Fruit fly (Drosophila melanogaster) whole organism, prepupa: ENCODE measurements around the gene CG14434.

Experiments used
- Blimp-1 ChIP-seq: fragments of 200-800 bp; sonication (Bioruptor generic); optimal IDR thresholded peaks from 3 replicates; lab custom pipeline; 2017; ENCODE audit warnings: missing biosample characterization, missing genetic modification characterization, mild to moderate bottlenecking, moderate library complexity, missing genetic modification reagents
- CG10669 ChIP-seq: fragments of 200-800 bp; sonication (Bioruptor generic); optimal IDR thresholded peaks from 3 replicates; lab custom pipeline; 2018; ENCODE audit warnings: missing biosample characterization, mild to moderate bottlenecking, missing genetic modification characterization, moderate library complexity
- CG11294 ChIP-seq: fragments of 200-800 bp; sonication (Bioruptor generic); IDR thresholded peaks from 2 replicates; pipeline ENCODE4 v1.3.6; 2022; ENCODE audit warnings: missing biosample characterization, missing genetic modification characterization
- CG11762 ChIP-seq: fragments of 200-800 bp; sonication (Bioruptor generic); optimal IDR thresholded peaks from 3 replicates; lab custom pipeline; 2016; ENCODE audit warnings: missing biosample characterization, missing genetic modification characterization; ENCODE audit not compliant: insufficient read depth
- CG11902 ChIP-seq: fragments of 200-800 bp; sonication (Bioruptor generic); optimal IDR thresholded peaks from 3 replicates; lab custom pipeline; 2016; ENCODE audit warnings: missing biosample characterization, missing genetic modification characterization
- CG1621 ChIP-seq: fragments of 200-800 bp; sonication (Bioruptor generic); optimal IDR thresholded peaks from 3 replicates; lab custom pipeline; 2018; ENCODE audit warnings: missing biosample characterization, mild to moderate bottlenecking, missing genetic modification characterization
- CG3032 ChIP-seq: fragments of 200-800 bp; optimal IDR thresholded peaks from 2 replicates; lab custom pipeline; 2019; ENCODE audit warnings: missing biosample characterization, mild to moderate bottlenecking, missing genetic modification characterization, moderate library complexity
- CG31627 ChIP-seq: fragments of 200-800 bp; sonication (Bioruptor generic); optimal IDR thresholded peaks from 3 replicates; lab custom pipeline; 2016; ENCODE audit warnings: missing biosample characterization, missing genetic modification characterization
- CG34406 ChIP-seq: fragments of 200-800 bp; sonication (Bioruptor generic); optimal IDR thresholded peaks from 3 replicates; lab custom pipeline; 2016; ENCODE audit warnings: missing biosample characterization, missing genetic modification characterization
- CG3919 ChIP-seq: fragments of 200-800 bp; sonication (Bioruptor generic); optimal IDR thresholded peaks from 3 replicates; lab custom pipeline; 2016; ENCODE audit warnings: missing biosample characterization, missing genetic modification characterization
- CG4318 ChIP-seq: fragments of 200-800 bp; sonication (Bioruptor generic); optimal IDR thresholded peaks from 3 replicates; lab custom pipeline; 2017; ENCODE audit warnings: missing biosample characterization, mild to moderate bottlenecking, missing genetic modification characterization
- CG6163 ChIP-seq: fragments of 200-800 bp; sonication (Bioruptor generic); IDR thresholded peaks from 3 replicates; pipeline ENCODE4 v1.3.6; 2022; ENCODE audit warnings: missing biosample characterization, missing genetic modification characterization
- CG6276 ChIP-seq: fragments of 200-800 bp; sonication (Bioruptor generic); optimal IDR thresholded peaks from 2 replicates; lab custom pipeline; 2017; ENCODE audit warnings: missing biosample characterization, mild to moderate bottlenecking, missing genetic modification characterization
- CG6792 ChIP-seq: fragments of 200-800 bp; sonication (Bioruptor generic); optimal IDR thresholded peaks from 3 replicates; lab custom pipeline; 2016; ENCODE audit warnings: missing biosample characterization, missing genetic modification characterization
- CG6808 ChIP-seq: fragments of 200-800 bp; sonication (Bioruptor generic); optimal IDR thresholded peaks from 3 replicates; lab custom pipeline; 2017; ENCODE audit warnings: missing biosample characterization, missing genetic modification characterization, mild to moderate bottlenecking, moderate library complexity, missing genetic modification reagents
- CG7368 ChIP-seq: fragments of 200-800 bp; sonication (Bioruptor generic); optimal IDR thresholded peaks from 3 replicates; lab custom pipeline; 2016; ENCODE audit warnings: missing biosample characterization, missing genetic modification characterization
- CG8119 ChIP-seq: fragments of 200-800 bp; sonication (Bioruptor generic); IDR thresholded peaks from 3 replicates; pipeline ENCODE4 v1.3.6; 2022; ENCODE audit warnings: missing biosample characterization, missing genetic modification characterization
- CG8319 ChIP-seq: fragments of 200-800 bp; sonication (Bioruptor generic); optimal IDR thresholded peaks from 3 replicates; lab custom pipeline; 2016; ENCODE audit warnings: missing biosample characterization, missing genetic modification characterization
- CG9139 ChIP-seq: fragments of 200-800 bp; sonication (Bioruptor generic); optimal IDR thresholded peaks from 3 replicates; lab custom pipeline; 2017; ENCODE audit warnings: missing biosample characterization, mild to moderate bottlenecking, missing genetic modification characterization
- Eip75B ChIP-seq: fragments of 200-800 bp; sonication (Bioruptor generic); optimal IDR thresholded peaks from 3 replicates; lab custom pipeline; 2016; ENCODE audit warnings: missing biosample characterization, missing genetic modification characterization
- Eip93F ChIP-seq: fragments of 200-800 bp; sonication (Bioruptor generic); optimal IDR thresholded peaks from 2 replicates; lab custom pipeline; 2016; ENCODE audit warnings: missing biosample characterization, mild to moderate bottlenecking, missing genetic modification characterization
- Ets96B ChIP-seq: fragments of 200-800 bp; optimal IDR thresholded peaks from 2 replicates; lab custom pipeline; 2019; ENCODE audit warnings: missing biosample characterization, mild to moderate bottlenecking, missing genetic modification characterization, moderate library complexity
- Gug ChIP-seq: fragments of 200-800 bp; sonication (Bioruptor generic); IDR thresholded peaks from 2 replicates; pipeline ENCODE4 v1.3.6; 2022; ENCODE audit warnings: missing biosample characterization, missing genetic modification characterization
- Hr39 ChIP-seq: fragments of 200-800 bp; sonication (Bioruptor generic); optimal IDR thresholded peaks from 2 replicates; lab custom pipeline; 2016; ENCODE audit warnings: missing biosample characterization, missing genetic modification characterization
- Met ChIP-seq: fragments of 200-800 bp; sonication (Bioruptor generic); optimal IDR thresholded peaks from 3 replicates; lab custom pipeline; 2016; ENCODE audit warnings: missing biosample characterization, missing genetic modification characterization
- OdsH ChIP-seq: fragments of 200-800 bp; sonication (Bioruptor generic); optimal IDR thresholded peaks from 3 replicates; lab custom pipeline; 2016; ENCODE audit warnings: missing biosample characterization, missing genetic modification characterization
- Smox ChIP-seq: fragments of 200-800 bp; sonication (Bioruptor generic); optimal IDR thresholded peaks from 3 replicates; lab custom pipeline; 2016; ENCODE audit warnings: missing biosample characterization, missing genetic modification characterization
- Sox14 ChIP-seq: fragments of 200-800 bp; sonication (Bioruptor generic); optimal IDR thresholded peaks from 3 replicates; lab custom pipeline; 2016; ENCODE audit warnings: missing biosample characterization, missing genetic modification characterization
- Sox15 ChIP-seq: fragments of 200-800 bp; sonication (Bioruptor generic); optimal IDR thresholded peaks from 3 replicates; lab custom pipeline; 2016; ENCODE audit warnings: missing biosample characterization, missing genetic modification characterization
- achi ChIP-seq: fragments of 200-800 bp; sonication (Bioruptor generic); optimal IDR thresholded peaks from 3 replicates; lab custom pipeline; 2016; ENCODE audit warnings: missing biosample characterization, missing genetic modification characterization
- dsx ChIP-seq: fragments of 200-800 bp; optimal IDR thresholded peaks from 3 replicates; lab custom pipeline; 2019; ENCODE audit warnings: missing biosample characterization, mild to moderate bottlenecking, missing genetic modification characterization, moderate library complexity; ENCODE audit not compliant: poor library complexity, severe bottlenecking
- fd59A ChIP-seq: fragments of 200-800 bp; sonication (Bioruptor generic); optimal IDR thresholded peaks from 2 replicates; lab custom pipeline; 2017; ENCODE audit warnings: missing biosample characterization, mild to moderate bottlenecking, missing genetic modification characterization, missing genetic modification reagents
- fkh ChIP-seq: fragments of 200-800 bp; sonication (Bioruptor generic); optimal IDR thresholded peaks from 3 replicates; lab custom pipeline; 2017; ENCODE audit warnings: missing biosample characterization, mild to moderate bottlenecking, missing genetic modification characterization, moderate library complexity
- net ChIP-seq: fragments of 200-800 bp; sonication (Bioruptor generic); optimal IDR thresholded peaks from 3 replicates; lab custom pipeline; 2016; ENCODE audit warnings: missing biosample characterization, missing genetic modification characterization
- pdm3 ChIP-seq: fragments of 200-800 bp; sonication (Bioruptor generic); optimal IDR thresholded peaks from 3 replicates; lab custom pipeline; 2016; ENCODE audit warnings: missing biosample characterization, missing genetic modification characterization
- salr ChIP-seq, 2 experiments: fragments of 200-800 bp; sonication (Bioruptor generic); optimal IDR thresholded peaks; 3 replicates each; lab custom pipeline; 2016 to 2018; ENCODE audit warnings: missing biosample characterization in 2 of 2, missing genetic modification characterization in 2 of 2, mild to moderate bottlenecking in 1 of 2
- spab ChIP-seq: fragments of 200-800 bp; sonication (Bioruptor generic); optimal IDR thresholded peaks from 2 replicates; lab custom pipeline; 2017; ENCODE audit warnings: missing biosample characterization, mild to moderate bottlenecking, missing genetic modification characterization, missing genetic modification reagents
- ss ChIP-seq, 2 experiments: fragments of 200-800 bp; sonication (Bioruptor generic); optimal IDR thresholded peaks; 2 replicates in 1 of 2; 3 replicates in 1 of 2; lab custom pipeline; 2017 to 2018; ENCODE audit warnings: mild to moderate bottlenecking in 2 of 2, missing biosample characterization in 2 of 2, missing genetic modification characterization in 2 of 2, moderate library complexity in 1 of 2
- topi ChIP-seq: fragments of 200-800 bp; sonication (Bioruptor generic); optimal IDR thresholded peaks from 3 replicates; lab custom pipeline; 2016; ENCODE audit warnings: missing biosample characterization, missing genetic modification characterization
- vri ChIP-seq: fragments of 200-800 bp; sonication (Bioruptor generic); optimal IDR thresholded peaks from 3 replicates; lab custom pipeline; 2016; ENCODE audit warnings: missing biosample characterization, mild to moderate bottlenecking, missing genetic modification characterization

The CG14434 gene

DNA sequence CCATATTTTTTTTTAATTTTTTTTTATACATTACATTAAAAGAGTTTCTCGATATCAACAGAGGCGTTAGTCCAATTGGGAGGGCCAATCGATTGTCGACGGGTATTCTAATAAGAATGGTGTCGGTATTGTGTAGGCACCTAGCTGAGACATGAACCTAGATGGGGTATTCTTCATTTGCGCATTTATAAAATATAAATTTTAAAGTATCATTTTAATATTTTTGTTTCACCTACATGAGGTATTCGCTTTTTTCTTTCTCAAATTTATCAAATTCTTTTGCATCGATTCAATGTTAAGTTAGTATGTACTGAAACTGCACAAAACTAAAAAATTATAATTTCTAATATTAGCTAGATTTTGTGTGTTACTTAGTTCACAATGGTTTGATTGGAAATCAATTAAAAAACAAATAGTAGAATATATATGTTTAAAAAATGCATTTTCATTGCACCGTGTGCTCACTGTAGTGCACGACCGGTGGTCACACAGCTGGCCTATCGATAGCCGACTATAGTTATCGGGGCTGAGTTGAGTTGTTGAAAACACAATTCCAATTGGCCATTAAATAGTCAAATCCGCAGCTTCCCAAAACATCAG lies 23.1 kb downstream of the CG14434 start, which contains the start of the genes CG14435 and Tmf (continued):
- peak; percentile 59 for TF ChIP-seq fd59A
- TF ChIP-seq Hr39 (GFP tag; lab: Kevin White, UChicago): peak; percentile 68
- peak; percentile 62; the same call in 1 of the 2 replicates for TF ChIP-seq CG11294 (GFP tag; lab: Robert Waterston, UW)
- TF ChIP-seq net: peak; percentile 60
- no peak for TF ChIP-seq CG9139
- peak; percentile 85 for TF ChIP-seq CG6163 (GFP tag; lab: Robert Waterston, UW)
- peak; percentile 70 for TF ChIP-seq CG3919 (GFP tag; lab: Kevin White, UChicago)
- TF ChIP-seq pdm3 (GFP tag; lab: Kevin White, UChicago): peak; percentile 79
- peak; percentile 77 for TF ChIP-seq CG8119 (GFP tag; lab: Robert Waterston, UW)
- TF ChIP-seq CG11902: peak; percentile 63
- peak; percentile 69 for TF ChIP-seq Sox15 (GFP tag; lab: Kevin White, UChicago)
- TF ChIP-seq Sox14 (GFP tag; lab: Kevin White, UChicago): peak; percentile 68
- TF ChIP-seq dsx: peak; percentile 69
- TF ChIP-seq Gug: peak; percentile 72
- TF ChIP-seq fkh: peak; percentile 56
- TF ChIP-seq vri (GFP tag; lab: Kevin White, UChicago): no peak
- TF ChIP-seq Eip93F (GFP tag; lab: Kevin White, UChicago): peak; percentile 51
- TF ChIP-seq salr (GFP tag; optimal IDR thresholded peaks at IDR 0.05; lab: Kevin White, UChicago): peak; percentile 23 to 64
- peak; percentile 63 for TF ChIP-seq CG6792 (GFP tag; lab: Kevin White, UChicago)
- peak; percentile 73 for TF ChIP-seq CG4318 (GFP tag; lab: Kevin White, UChicago)
- peak; percentile 80 for TF ChIP-seq Met
- peak; percentile 72 for TF ChIP-seq Eip75B (GFP tag; lab: Kevin White, UChicago)

dm6 chrX:6832584-6832983 lies 34.4 kb downstream of the CG14434 start, which contains the start of gene mAChR-C:
TSS of gene mAChR-C (minus strand) at chrX:6832684.
- TF ChIP-seq Eip75B (GFP tag; lab: Kevin White, UChicago) (no peak), salr (GFP tag; optimal IDR thresholded peaks at IDR 0.05; lab: Kevin White, UChicago) (no peak), Gug (no peak), CG8319 (GFP tag; lab: Kevin White, UChicago) (no peak), CG9139 (no peak), CG7368 (no peak), spab (GFP tag; lab: Kevin White, UChicago) (no peak), ss (GFP tag; optimal IDR thresholded peaks at IDR 0.05; lab: Kevin White, UChicago) (no peak), CG1621 (no peak), CG6808 (no peak)
- TF ChIP-seq, all 60 proteins: peak for 0

DNA sequence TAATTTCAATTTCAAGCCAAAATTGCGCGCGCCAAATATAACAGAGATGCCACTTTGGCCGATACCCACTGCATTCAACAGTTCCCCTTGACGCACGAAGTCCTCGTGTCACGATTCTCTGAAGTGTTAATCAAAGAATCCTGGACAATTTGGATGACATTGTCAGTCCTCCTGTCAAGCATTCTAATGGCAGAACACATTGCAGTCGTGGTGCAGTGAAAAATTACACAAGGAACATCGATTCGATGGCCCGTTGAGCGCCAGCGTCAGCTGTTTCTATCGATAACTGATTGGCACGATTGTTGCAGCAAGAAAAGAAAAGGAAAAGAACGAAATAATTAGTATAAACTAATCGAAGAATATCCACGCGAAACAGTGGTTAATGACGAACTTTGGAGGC lies 42.8 kb downstream of the CG14434 start, which contains the start of gene nonC:
nonC (plus strand) TSS at position 294 of the 400 bp plus-strand sequence.
- TF ChIP-seq CG8119 (GFP tag; lab: Robert Waterston, UW) (no peak), OdsH (no peak), CG3032 (tag; lab: Kevin White, UChicago) (no peak), Hr39 (GFP tag; lab: Kevin White, UChicago) (no peak), topi (GFP tag; lab: Kevin White, UChicago) (no peak), Sox14 (GFP tag; lab: Kevin White, UChicago) (no peak), spab (GFP tag; lab: Kevin White, UChicago) (no peak), CG10669 (GFP tag; lab: Kevin White, UChicago) (no peak), CG34406 (no peak), salr (GFP tag; optimal IDR thresholded peaks at IDR 0.05; lab: Kevin White, UChicago) (no peak), Smox (GFP tag; lab: Kevin White, UChicago) (no peak), Sox15 (GFP tag; lab: Kevin White, UChicago) (no peak)
- TF ChIP-seq, all 60 proteins: peak for 0

dm6 chrX:6822904-6823303 lies 44.1 kb downstream of the CG14434 start, which contains the start of gene Atx-1:
TSS of gene Atx-1 (plus strand) at chrX:6823204.
- no peak for TF ChIP-seq Ets96B (tag; lab: Kevin White, UChicago)
- no peak for TF ChIP-seq CG3032 (tag; lab: Kevin White, UChicago)
- TF ChIP-seq CG10669 (GFP tag; lab: Kevin White, UChicago): no peak
- TF ChIP-seq achi (GFP tag; lab: Kevin White, UChicago): no peak
- no peak for TF ChIP-seq CG9139
- no peak for TF ChIP-seq vri (GFP tag; lab: Kevin White, UChicago)
- no peak for TF ChIP-seq salr (GFP tag; optimal IDR thresholded peaks at IDR 0.05; lab: Kevin White, UChicago)
- no peak for TF ChIP-seq Blimp-1
- no peak for TF ChIP-seq CG6276 (GFP tag; lab: Kevin White, UChicago)
- no peak for TF ChIP-seq CG31627 (GFP tag; lab: Kevin White, UChicago)
- no peak for TF ChIP-seq CG11762 (GFP tag; lab: Kevin White, UChicago)
- no peak for TF ChIP-seq CG8119 (GFP tag; lab: Robert Waterston, UW)
